Fruit fly (Drosophila melanogaster): ENCODE data around the gene pyd3.

The pyd3 gene

dm6 chr3R:7798525-7798924 lies 48.6 kb upstream of the pyd3 start, which contains the start of gene CG18744 (continued):
- TF ChIP-seq Sox102F (GFP tag; optimal IDR thresholded peaks at IDR 0.05) = no peak
- peak; percentile 70 for TF ChIP-seq exex (tag; optimal IDR thresholded peaks at IDR 0.05)
- TF ChIP-seq CG6813 (GFP tag; optimal IDR thresholded peaks at IDR 0.05) = no peak
- TF ChIP-seq lab (GFP tag; optimal IDR thresholded peaks at IDR 0.05) = peak; percentile 23
- TF ChIP-seq hbn (GFP tag; IDR thresholded peaks at IDR 0.05; ENCODE audit: partially characterized antibody) = no peak
- no peak for TF ChIP-seq tgo (GFP tag; IDR thresholded peaks at IDR 0.05)
- 0 out of 4 replicates have a peak, but pooled peaks have one; percentile 16 for TF ChIP-seq chinmo (GFP tag; IDR thresholded peaks at IDR 0.05; ENCODE audit: partially characterized antibody)
- peak; percentile 44 for TF ChIP-seq HmgZ (tag; optimal IDR thresholded peaks at IDR 0.05)
- TF ChIP-seq CG17912 (GFP tag; optimal IDR thresholded peaks at IDR 0.05) = no peak

- TF ChIP-seq Optix (GFP tag; IDR thresholded peaks at IDR 0.05) (no peak), aop (GFP tag; IDR thresholded peaks at IDR 0.05) (no peak), salm (tag; optimal IDR thresholded peaks at IDR 0.05) (no peak), D19B (GFP tag; optimal IDR thresholded peaks at IDR 0.05) (no peak), CG3163 (GFP tag; optimal IDR thresholded peaks at IDR 0.05) (no peak), so (GFP tag; IDR thresholded peaks at IDR 0.05) (no peak), pita (GFP tag; optimal IDR thresholded peaks at IDR 0.05) (no peak), pho (GFP tag; optimal IDR thresholded peaks at IDR 0.05) (no peak), slbo (GFP tag; IDR thresholded peaks at IDR 0.05) (no peak), Adf1 (GFP tag; IDR thresholded peaks at IDR 0.05) (no peak; the same call in 1 of the 2 replicates), Pdp1 (GFP tag; optimal IDR thresholded peaks at IDR 0.05) (peak in 1 of 2 experiments; percentile 53), Tbp (GFP tag; optimal IDR thresholded peaks at IDR 0.05) (no peak), Nf-YC (tag; optimal IDR thresholded peaks at IDR 0.05) (no peak), CG18476 (GFP tag; optimal IDR thresholded peaks at IDR 0.05) (no peak), btn (GFP tag; optimal IDR thresholded peaks at IDR 0.05) (no peak), pfk (GFP tag; optimal IDR thresholded peaks at IDR 0.05) (no peak), sisA (GFP tag; IDR thresholded peaks at IDR 0.05) (no peak), CG7786 (GFP tag; optimal IDR thresholded peaks at IDR 0.05) (no peak), Ssrp (tag; optimal IDR thresholded peaks at IDR 0.05) (no peak), Mes4 (GFP tag; optimal IDR thresholded peaks at IDR 0.05) (no peak), CG13424 (tag; optimal IDR thresholded peaks at IDR 0.05) (no peak), CG8924 (tag; optimal IDR thresholded peaks at IDR 0.05) (no peak), CG4328 (GFP tag; optimal IDR thresholded peaks at IDR 0.05) (no peak), Mad (GFP tag; optimal IDR thresholded peaks at IDR 0.05) (no peak), Blimp-1 (GFP tag; optimal IDR thresholded peaks at IDR 0.05) (no peak), Ptx1 (GFP tag; IDR thresholded peaks at IDR 0.05) (no peak), fd96Cb (tag; optimal IDR thresholded peaks at IDR 0.05) (no peak), crp (GFP tag; optimal IDR thresholded peaks at IDR 0.05) (peak in 1 of 2 experiments; percentile 63), CG1233 (GFP tag; optimal IDR thresholded peaks at IDR 0.05) (no peak), CG2129 (GFP tag; IDR thresholded peaks at IDR 0.05; ENCODE audit: partially characterized antibody) (no peak), CG8388 (GFP tag; optimal IDR thresholded peaks at IDR 0.05) (no peak), wdn (GFP tag; IDR thresholded peaks at IDR 0.05) (no peak), Stat92E (GFP tag; optimal IDR thresholded peaks at IDR 0.05) (no peak), zen2 (GFP tag; IDR thresholded peaks at IDR 0.05; ENCODE audit: partially characterized antibody) (no peak), lab (GFP tag; optimal IDR thresholded peaks at IDR 0.05) (peak; percentile 23), CG1792 (GFP tag; optimal IDR thresholded peaks at IDR 0.05) (no peak), CG3726 (GFP tag; IDR thresholded peaks at IDR 0.05) (no peak), fu2 (GFP tag; optimal IDR thresholded peaks at IDR 0.05) (no peak), Meics (GFP tag; optimal IDR thresholded peaks at IDR 0.05) (no peak), ap (GFP tag; IDR thresholded peaks at IDR 0.05) (no peak), gfzf (GFP tag; optimal IDR thresholded peaks at IDR 0.05) (no peak)
Measured at dm6 chr3R:7793855-7794254, 44.0 kb upstream of the pyd3 start, which contains the start of gene CG2641. Gene CG2641 (plus strand): TSS chr3R:7794069.

Data from whole organism, embryonic.